Worm (Caenorhabditis elegans): ENCODE results near the gene twk-43.

The twk-43 gene

DNA sequence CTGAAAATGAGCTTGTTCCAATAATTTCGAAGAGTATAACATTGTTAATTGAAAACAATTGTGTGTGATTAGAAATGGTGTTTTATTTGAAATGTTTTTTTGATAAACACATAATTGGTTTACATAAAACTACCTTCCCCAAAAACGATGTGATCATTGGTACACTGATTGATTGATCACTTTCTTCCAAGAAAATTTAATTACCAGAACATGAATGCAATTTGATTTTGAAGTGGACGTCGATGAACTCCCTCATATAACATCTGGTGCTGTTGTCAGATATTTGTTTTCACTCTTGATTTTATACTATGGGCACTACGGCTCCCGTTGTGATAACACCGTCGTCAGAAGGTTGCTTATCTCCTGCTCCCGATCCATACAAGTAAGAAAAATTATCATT, 25.4 kb upstream of the twk-43 start, which contains the start of gene srh-15:
TSS of gene srh-15 (plus strand) at position 301 of the 400 bp plus-strand sequence.
- TF ChIP-seq mls-2 (tag; optimal IDR thresholded peaks at IDR 0.05): no peak
- no peak for TF ChIP-seq bed-3 (GFP tag; optimal IDR thresholded peaks at IDR 0.05)
- TF ChIP-seq ztf-11 (tag; optimal IDR thresholded peaks at IDR 0.05): no peak
- TF ChIP-seq hlh-1 (tag; optimal IDR thresholded peaks at IDR 0.05): no peak
- TF ChIP-seq nhr-2 (tag; optimal IDR thresholded peaks at IDR 0.05): no peak
- no peak for TF ChIP-seq ces-1 (GFP tag; optimal IDR thresholded peaks at IDR 0.05)
- TF ChIP-seq unc-62 (GFP tag; optimal IDR thresholded peaks at IDR 0.05): no peak
- no peak for TF ChIP-seq unc-39 (tag; optimal IDR thresholded peaks at IDR 0.05)
- TF ChIP-seq unc-120 (tag; optimal IDR thresholded peaks at IDR 0.05; ENCODE audit: poor library complexity, severe bottlenecking): no peak
- no peak for TF ChIP-seq lin-32 (GFP tag; optimal IDR thresholded peaks at IDR 0.05)
- no peak for TF ChIP-seq ceh-43 (GFP tag; optimal IDR thresholded peaks at IDR 0.05)
- no peak for TF ChIP-seq zip-8 (tag; optimal IDR thresholded peaks at IDR 0.05)
- TF ChIP-seq nhr-28 (tag; optimal IDR thresholded peaks at IDR 0.05): no peak
- TF ChIP-seq lin-13 (tag; optimal IDR thresholded peaks at IDR 0.05): no peak

DNA sequence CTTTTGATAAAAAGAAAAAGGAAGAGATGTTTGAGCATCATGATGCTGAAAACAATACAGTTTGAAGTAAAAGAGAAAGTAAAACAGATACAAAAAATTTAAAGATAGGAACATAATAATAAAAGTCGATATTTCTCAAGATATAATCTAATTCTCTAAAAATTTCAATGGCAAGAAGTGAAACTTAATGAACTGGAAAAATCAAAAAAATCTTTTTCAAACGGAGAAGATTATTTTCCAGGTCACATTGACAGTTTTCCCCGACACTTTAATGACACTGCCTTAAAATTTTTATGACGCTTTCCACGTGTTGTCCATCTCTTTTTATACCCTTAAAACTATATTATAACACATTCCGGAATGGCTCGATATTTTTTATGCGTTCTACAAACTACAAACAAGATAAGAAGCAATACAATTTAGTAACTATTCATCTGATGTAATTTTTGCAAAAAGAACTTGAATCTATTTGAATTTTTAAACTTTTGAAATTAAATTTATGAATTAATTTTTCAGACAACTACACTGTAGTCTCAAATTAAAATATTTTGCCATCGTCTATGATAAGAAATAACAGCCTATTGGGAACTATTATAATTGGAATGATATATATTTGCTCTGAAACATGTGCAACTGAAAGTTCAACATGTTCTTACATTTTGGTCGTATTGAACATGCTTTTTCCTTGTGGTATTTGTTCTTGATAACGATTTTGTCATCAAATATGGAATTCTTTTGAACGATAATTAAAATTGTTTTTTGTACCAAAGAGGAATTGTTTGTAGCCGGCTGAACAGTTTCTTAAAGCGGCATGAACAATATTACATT, 20.9 kb upstream of the twk-43 start, which contains the start of gene C50B6.7:
TSS of gene C50B6.7 (minus strand) at position 51 of the 828 bp plus-strand sequence.
- no peak for TF ChIP-seq blmp-1 (tag; optimal IDR thresholded peaks at IDR 0.05)
- TF ChIP-seq lin-32 (GFP tag; optimal IDR thresholded peaks at IDR 0.05): no peak
- no peak for TF ChIP-seq nhr-237 (tag; optimal IDR thresholded peaks at IDR 0.05)
- TF ChIP-seq ceh-43 (GFP tag; optimal IDR thresholded peaks at IDR 0.05): no peak
- TF ChIP-seq mab-5 (tag; optimal IDR thresholded peaks at IDR 0.05): no peak
- TF ChIP-seq nhr-76 (tag; optimal IDR thresholded peaks at IDR 0.05): no peak
- TF ChIP-seq ceh-39 (tag; optimal IDR thresholded peaks at IDR 0.05): no peak
- no peak for TF ChIP-seq elt-3 (tag; optimal IDR thresholded peaks at IDR 0.05)
- TF ChIP-seq ces-1 (GFP tag; optimal IDR thresholded peaks at IDR 0.05): no peak
- TF ChIP-seq cnd-1 (tag; optimal IDR thresholded peaks at IDR 0.05): no peak
- TF ChIP-seq M03D4.4 (tag; optimal IDR thresholded peaks at IDR 0.05): no peak

DNA sequence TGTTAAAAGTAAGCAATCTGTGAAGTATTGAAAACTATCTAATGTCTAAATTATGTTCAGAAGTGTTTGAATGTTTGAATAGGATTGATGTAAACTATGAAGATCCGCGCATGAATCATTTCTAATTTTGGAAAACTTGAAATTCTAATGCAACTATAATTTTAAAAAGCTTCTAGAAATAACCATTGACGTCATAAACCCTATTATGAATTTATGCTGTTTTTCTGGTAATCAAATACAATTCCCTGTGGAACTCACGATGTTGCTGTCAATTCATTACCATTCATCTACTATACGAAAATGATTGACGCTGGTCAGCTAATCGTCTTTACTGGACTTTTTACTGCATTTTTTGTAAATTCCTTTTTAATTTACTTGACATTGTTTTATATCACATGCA, 18.6 kb upstream of the twk-43 start, which contains the start of gene str-37:
TSS of gene str-37 (plus strand) at position 301 of the 400 bp plus-strand sequence.
- TF ChIP-seq hlh-1 (tag; optimal IDR thresholded peaks at IDR 0.05): no peak
- no peak for TF ChIP-seq elt-3 (tag; optimal IDR thresholded peaks at IDR 0.05)
- no peak for TF ChIP-seq M03D4.4 (tag; optimal IDR thresholded peaks at IDR 0.05)
- TF ChIP-seq lin-32 (GFP tag; optimal IDR thresholded peaks at IDR 0.05): no peak
- no peak for TF ChIP-seq sptf-1 (tag; optimal IDR thresholded peaks at IDR 0.05)
- no peak for TF ChIP-seq unc-62 (GFP tag; optimal IDR thresholded peaks at IDR 0.05)
- TF ChIP-seq unc-39 (tag; optimal IDR thresholded peaks at IDR 0.05): no peak

DNA sequence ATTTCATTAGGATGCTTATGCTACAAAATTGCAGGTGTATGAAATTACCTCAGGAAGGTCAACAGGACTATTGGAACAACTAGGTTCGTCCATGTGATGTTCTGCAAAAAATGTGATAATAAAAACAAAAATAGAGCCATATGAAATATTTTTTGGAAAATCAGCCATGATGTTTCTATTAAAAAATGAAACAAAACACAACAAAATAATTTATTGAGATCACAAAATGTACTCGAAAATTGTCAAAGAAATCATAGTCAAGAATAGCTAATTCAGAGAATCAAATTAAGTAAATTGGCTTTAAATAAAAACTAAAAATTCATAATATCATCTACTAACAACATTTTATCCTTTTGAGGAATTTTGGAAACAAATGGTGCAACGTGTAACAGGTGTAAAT, 15.2 kb upstream of the twk-43 start, which contains the start of gene nhr-129:
TSS of gene nhr-129 (minus strand) at position 101 of the 400 bp plus-strand sequence.
- TF ChIP-seq ceh-39 (tag; optimal IDR thresholded peaks at IDR 0.05) (no peak), sem-2 (GFP tag; optimal IDR thresholded peaks at IDR 0.05) (no peak), nhr-76 (tag; optimal IDR thresholded peaks at IDR 0.05) (no peak), nhr-12 (tag; optimal IDR thresholded peaks at IDR 0.05) (no peak), drap-1 (GFP tag; optimal IDR thresholded peaks at IDR 0.05) (no peak), lsy-2 (tag; optimal IDR thresholded peaks at IDR 0.05) (no peak), mab-5 (tag; optimal IDR thresholded peaks at IDR 0.05) (no peak), cnd-1 (tag; optimal IDR thresholded peaks at IDR 0.05) (no peak), ceh-43 (GFP tag; optimal IDR thresholded peaks at IDR 0.05) (no peak), unc-120 (tag; optimal IDR thresholded peaks at IDR 0.05; ENCODE audit: poor library complexity, severe bottlenecking) (no peak), elt-1 (tag; optimal IDR thresholded peaks at IDR 0.05; ENCODE audit: borderline replicate concordance, insufficient read depth) (no peak), unc-62 (GFP tag; optimal IDR thresholded peaks at IDR 0.05) (no peak), mls-2 (tag; optimal IDR thresholded peaks at IDR 0.05) (no peak), nhr-28 (tag; optimal IDR thresholded peaks at IDR 0.05) (no peak), lin-13 (tag; optimal IDR thresholded peaks at IDR 0.05) (no peak), ham-2 (GFP tag; optimal IDR thresholded peaks at IDR 0.05) (no peak)

All from whole organism, mixed stage, embryonic.